Worm (Caenorhabditis elegans) whole organism, early embryonic: Measurements from ENCODE around the gene clec-76.
A peak's percentile ranks its signal among the peaks of the same experiment; 100 is the strongest.

Experiments used
- B0310.2 ChIP-seq: sonication (generic microtip); optimal IDR thresholded peaks from 2 replicates; lab custom pipeline; 2016; ENCODE audit warnings: mild to moderate bottlenecking, missing genetic modification characterization, missing compliant biosample characterization
- F13C5.2 ChIP-seq: sonication (generic microtip); optimal IDR thresholded peaks from 2 replicates; lab custom pipeline; 2017; ENCODE audit warnings: mild to moderate bottlenecking, missing genetic modification characterization, inconsistent platforms, missing compliant biosample characterization
- aly-1 ChIP-seq: sonication (generic microtip); optimal IDR thresholded peaks from 2 replicates; lab custom pipeline; 2016; ENCODE audit warnings: missing genetic modification characterization, missing compliant biosample characterization
- ama-1 ChIP-seq: fragments of 150-350 bp; optimal IDR thresholded peaks from 2 replicates; lab custom pipeline; 2014
- ceh-13 ChIP-seq: fragments of 200-800 bp; sonication (Bioruptor generic); optimal IDR thresholded peaks from 2 replicates; lab custom pipeline; 2018; ENCODE audit warnings: mild to moderate bottlenecking, missing genetic modification characterization, missing compliant biosample characterization
- ceh-36 ChIP-seq: sonication (generic microtip); optimal IDR thresholded peaks from 2 replicates; lab custom pipeline; 2016; ENCODE audit warnings: missing genetic modification characterization, inconsistent platforms, missing compliant biosample characterization
- ets-7 ChIP-seq: sonication (generic microtip); optimal IDR thresholded peaks from 2 replicates; lab custom pipeline; 2016; ENCODE audit warnings: missing genotype, missing genetic modification characterization, missing compliant biosample characterization
- flt-1 ChIP-seq: fragments of 200-800 bp; sonication (Bioruptor generic); IDR thresholded peaks from 2 replicates; pipeline ENCODE4 v1.3.6; 2022; ENCODE audit warnings: missing genetic modification characterization, missing compliant biosample characterization
- hmbx-1 ChIP-seq: sonication (generic microtip); optimal IDR thresholded peaks from 2 replicates; lab custom pipeline; 2016; ENCODE audit warnings: mild to moderate bottlenecking, missing genetic modification characterization, missing compliant biosample characterization
- hmg-4 ChIP-seq: fragments of 200-800 bp; sonication (Bioruptor generic); optimal IDR thresholded peaks from 2 replicates; lab custom pipeline; 2018; ENCODE audit warnings: mild to moderate bottlenecking, missing genetic modification characterization, missing compliant biosample characterization
- hnd-1 ChIP-seq: sonication (generic microtip); optimal IDR thresholded peaks from 2 replicates; lab custom pipeline; 2016; ENCODE audit warnings: missing genetic modification characterization, missing compliant biosample characterization
- pes-1 ChIP-seq: fragments of 200-800 bp; sonication (Bioruptor generic); IDR thresholded peaks from 2 replicates; pipeline ENCODE4 v1.3.6; 2022; ENCODE audit warnings: missing genetic modification reagents, missing genetic modification characterization, missing compliant biosample characterization
- scrt-1 ChIP-seq: fragments of 200-800 bp; sonication (Bioruptor generic); IDR thresholded peaks from 2 replicates; pipeline ENCODE4 v1.3.6; 2022; ENCODE audit warnings: missing genetic modification characterization, missing compliant biosample characterization
- sea-1 ChIP-seq: fragments of 200-800 bp; sonication (Bioruptor generic); conservative IDR thresholded peaks from 2 replicates; pipeline ENCODE4 v1.3.6; 2022; ENCODE audit warnings: missing genetic modification characterization, missing compliant biosample characterization
- tbx-11 ChIP-seq: fragments of 200-800 bp; sonication (Bioruptor generic); IDR thresholded peaks from 2 replicates; pipeline ENCODE4 v1.3.6; 2022; ENCODE audit warnings: missing genetic modification characterization, missing compliant biosample characterization
- tbx-37 ChIP-seq: fragments of 200-800 bp; sonication (Bioruptor generic); conservative IDR thresholded peaks from 2 replicates; pipeline ENCODE4 v1.3.6; 2022; ENCODE audit warnings: missing genetic modification reagents, missing genetic modification characterization, missing compliant biosample characterization
- tra-4 ChIP-seq: sonication (generic microtip); optimal IDR thresholded peaks from 2 replicates; lab custom pipeline; 2017; ENCODE audit warnings: missing genetic modification characterization, missing compliant biosample characterization

Gene clec-76

DNA sequence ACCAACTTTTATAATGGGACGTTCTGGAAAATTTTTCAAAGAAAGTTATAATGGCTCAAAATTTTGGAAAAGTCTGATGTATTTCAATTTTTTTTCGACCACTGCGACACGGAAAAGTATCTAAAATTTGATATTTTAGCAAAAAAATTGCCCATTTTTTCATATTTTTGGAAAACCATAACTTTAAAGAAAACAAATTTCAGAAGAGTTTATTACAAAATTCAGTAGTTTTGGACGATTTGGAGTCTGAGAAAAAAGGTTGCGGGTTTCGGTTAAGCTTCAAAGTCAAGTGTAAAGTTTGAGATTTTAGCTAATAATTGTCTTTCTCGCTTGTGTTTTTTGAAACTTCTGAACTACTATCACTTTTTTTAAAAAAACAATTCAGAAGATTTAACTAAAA lies 23.1 kb downstream of the clec-76 start:
- TF ChIP-seq aly-1 (tag; lab: Kevin White, UChicago) (no peak), ceh-36 (tag; lab: Kevin White, UChicago) (no peak), hmbx-1 (no peak), sea-1 (GFP tag; lab: Robert Waterston, UW) (no peak), F13C5.2 (tag; lab: Kevin White, UChicago) (no peak), flt-1 (GFP tag; lab: Robert Waterston, UW) (no peak), pes-1 (GFP tag; lab: Robert Waterston, UW) (no peak), ceh-13 (GFP tag; lab: Kevin White, UChicago) (no peak), ets-7 (tag; lab: Kevin White, UChicago) (no peak), scrt-1 (GFP tag; lab: Robert Waterston, UW) (no peak), hnd-1 (tag; lab: Kevin White, UChicago) (no peak), tbx-37 (GFP tag; lab: Robert Waterston, UW) (no peak)

DNA sequence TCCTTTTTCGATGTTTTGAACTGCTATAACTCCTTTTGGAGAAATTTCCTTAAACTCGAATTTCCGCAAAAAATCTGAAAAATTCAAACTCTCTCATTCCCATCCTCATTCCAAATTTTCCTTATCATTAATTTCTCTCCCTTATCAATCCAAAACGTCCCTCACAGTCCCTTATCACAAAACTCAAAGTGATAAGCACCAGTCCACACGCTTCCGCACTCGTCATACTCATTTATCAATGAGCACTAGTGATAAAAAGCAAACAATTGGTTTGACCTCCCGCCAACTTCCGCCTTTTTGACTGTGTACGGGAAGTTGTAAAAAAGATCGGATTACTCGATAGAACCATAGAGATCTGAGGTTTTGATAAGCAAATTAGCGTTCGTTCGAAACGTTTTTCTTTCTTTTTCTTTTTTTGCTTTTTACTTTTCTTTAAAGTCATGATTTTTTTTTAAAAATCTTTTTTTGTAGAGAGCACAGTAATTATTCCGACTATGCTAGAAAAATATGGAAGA lies 23.6 kb downstream of the clec-76 start, which contains the start of gene clec-78:
Gene clec-78, plus strand, starts transcription at position 465 of the 515 bp plus-strand sequence.
- TF ChIP-seq hmg-4 (GFP tag; lab: Kevin White, UChicago) (no peak), hmbx-1 (no peak), ama-1 (lab: Kevin White, UChicago) (no peak), ceh-13 (GFP tag; lab: Kevin White, UChicago) (no peak), B0310.2 (peak; percentile 35)

ce11 chrIV:3993292-3993691 lies 28.2 kb downstream of the clec-76 start, which contains the start of gene F47C12.6:
Gene F47C12.6 (minus strand): TSS chrIV:3993392.
- TF ChIP-seq tra-4 (no peak), tbx-11 (GFP tag; lab: Robert Waterston, UW) (no peak), pes-1 (GFP tag; lab: Robert Waterston, UW) (no peak), hmg-4 (GFP tag; lab: Kevin White, UChicago) (no peak), ceh-13 (GFP tag; lab: Kevin White, UChicago) (no peak), tbx-37 (GFP tag; lab: Robert Waterston, UW) (no peak), ets-7 (tag; lab: Kevin White, UChicago) (no peak), F13C5.2 (tag; lab: Kevin White, UChicago) (no peak)

ce11 chrIV:3994318-3994717 lies 29.3 kb downstream of the clec-76 start, which contains the start of gene F47C12.13:
Gene F47C12.13 (minus strand): TSS chrIV:3994418.
- TF ChIP-seq ets-7 (tag; lab: Kevin White, UChicago) (no peak), ama-1 (lab: Kevin White, UChicago) (no peak), tra-4 (no peak), tbx-37 (GFP tag; lab: Robert Waterston, UW) (no peak), hmg-4 (GFP tag; lab: Kevin White, UChicago) (no peak), tbx-11 (GFP tag; lab: Robert Waterston, UW) (no peak), aly-1 (tag; lab: Kevin White, UChicago) (no peak), B0310.2 (no peak), ceh-13 (GFP tag; lab: Kevin White, UChicago) (no peak), flt-1 (GFP tag; lab: Robert Waterston, UW) (no peak), pes-1 (GFP tag; lab: Robert Waterston, UW) (no peak), sea-1 (GFP tag; lab: Robert Waterston, UW) (no peak), hmbx-1 (no peak), ceh-36 (tag; lab: Kevin White, UChicago) (no peak), hnd-1 (tag; lab: Kevin White, UChicago) (no peak)

DNA sequence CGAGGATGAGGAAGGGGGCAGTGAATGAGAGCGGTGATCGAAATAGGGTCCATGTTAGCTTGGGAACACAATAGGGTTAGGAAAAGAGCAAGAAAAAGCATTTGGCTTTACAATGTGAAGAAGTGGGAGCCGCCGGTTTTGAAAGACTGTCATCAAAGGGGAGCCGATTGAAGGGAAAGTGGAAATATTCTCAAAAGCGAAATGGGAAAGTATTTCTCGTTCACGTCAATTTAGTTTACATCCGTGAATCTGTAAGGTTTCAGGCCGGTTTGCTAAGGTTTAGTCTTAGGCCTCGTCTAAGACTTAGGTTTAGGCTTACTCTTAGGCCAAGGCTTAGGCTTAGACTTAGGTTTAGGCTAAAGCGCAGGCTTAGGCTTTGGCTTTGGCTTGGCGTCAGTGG lies 30.3 kb downstream of the clec-76 start, which contains the start of gene F47C12.7:
Gene F47C12.7, minus strand, starts transcription at position 101 of the 400 bp plus-strand sequence.
- TF ChIP-seq sea-1 (GFP tag; lab: Robert Waterston, UW) (no peak), pes-1 (GFP tag; lab: Robert Waterston, UW) (no peak), aly-1 (tag; lab: Kevin White, UChicago) (no peak), flt-1 (GFP tag; lab: Robert Waterston, UW) (no peak)

DNA sequence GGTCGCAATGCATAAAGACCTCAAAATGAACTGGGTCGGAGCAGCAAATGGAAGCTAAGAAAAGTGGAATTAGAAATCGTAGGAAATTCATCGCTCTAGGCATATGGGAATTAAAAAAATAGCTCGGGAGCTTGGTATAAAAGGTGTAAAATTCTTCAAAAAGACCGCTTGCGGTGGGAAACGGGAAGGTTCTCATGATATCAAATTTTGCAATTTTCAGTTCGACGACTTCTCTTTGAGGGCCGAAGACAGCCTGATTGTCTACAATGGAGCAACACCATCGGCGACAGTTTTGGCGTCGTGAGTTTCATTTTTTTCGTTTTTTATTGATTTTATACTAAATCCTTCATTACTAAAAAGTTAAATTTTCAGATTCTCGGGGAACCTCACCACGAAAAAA lies 33.5 kb downstream of the clec-76 start, which contains the start of gene F47C12.8:
Gene F47C12.8, minus strand, starts transcription at position 101 of the 400 bp plus-strand sequence.
- no peak for TF ChIP-seq tbx-11 (GFP tag; lab: Robert Waterston, UW)
- no peak for TF ChIP-seq F13C5.2 (tag; lab: Kevin White, UChicago)
- TF ChIP-seq ets-7 (tag; lab: Kevin White, UChicago) = no peak
- TF ChIP-seq hnd-1 (tag; lab: Kevin White, UChicago) = no peak
- TF ChIP-seq tbx-37 (GFP tag; lab: Robert Waterston, UW) = no peak
- no peak for TF ChIP-seq aly-1 (tag; lab: Kevin White, UChicago)
- no peak for TF ChIP-seq pes-1 (GFP tag; lab: Robert Waterston, UW)
- TF ChIP-seq hmg-4 (GFP tag; lab: Kevin White, UChicago) = no peak
- no peak for TF ChIP-seq hmbx-1
- TF ChIP-seq B0310.2 = no peak

DNA sequence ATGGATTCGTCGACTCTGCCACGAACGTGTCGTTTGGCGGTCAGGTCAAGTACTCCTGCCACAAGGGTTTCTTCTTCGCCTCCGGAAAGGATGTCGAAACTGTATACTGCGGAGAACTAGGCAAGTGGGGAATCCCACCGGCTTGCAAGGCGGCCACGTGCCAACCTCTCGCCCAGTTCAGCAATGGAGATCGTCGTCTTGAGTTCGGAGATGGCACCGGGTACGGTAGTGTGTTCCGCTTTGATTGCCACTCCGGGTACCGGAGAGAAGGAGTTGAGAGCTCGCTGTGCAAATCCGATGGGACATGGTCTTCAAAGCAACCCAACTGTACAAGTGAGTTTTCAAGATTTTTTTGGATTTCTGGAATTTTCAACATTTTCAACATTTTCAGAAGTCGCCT lies 34.6 kb downstream of the clec-76 start:
- TF ChIP-seq ama-1 (lab: Kevin White, UChicago) (no peak), ceh-36 (tag; lab: Kevin White, UChicago) (no peak), ets-7 (tag; lab: Kevin White, UChicago) (no peak), B0310.2 (no peak), sea-1 (GFP tag; lab: Robert Waterston, UW) (no peak), hmg-4 (GFP tag; lab: Kevin White, UChicago) (no peak), flt-1 (GFP tag; lab: Robert Waterston, UW) (no peak), scrt-1 (GFP tag; lab: Robert Waterston, UW) (no peak), tbx-37 (GFP tag; lab: Robert Waterston, UW) (no peak), pes-1 (GFP tag; lab: Robert Waterston, UW) (no peak)
